Worm (Caenorhabditis elegans) whole organism, L4 larva: ENCODE results near the gene lec-6.
A peak's percentile ranks its signal among the peaks of the same experiment; 100 is the strongest.

Experiments
- D1046.2 ChIP-seq: fragments of 200-800 bp; sonication (Bioruptor generic); IDR thresholded peaks from 2 replicates; pipeline ENCODE4 v1.3.6; 2022; ENCODE audit warnings: missing genetic modification characterization, missing compliant biosample characterization
- F49E8.2 ChIP-seq: sonication (generic microtip); optimal IDR thresholded peaks from 2 replicates; lab custom pipeline; 2016; ENCODE audit warnings: missing compliant biosample characterization, mild to moderate bottlenecking, missing genetic modification characterization, borderline replicate concordance
- T20F7.1 ChIP-seq: fragments of 200-800 bp; sonication (Bioruptor generic); optimal IDR thresholded peaks from 2 replicates; lab custom pipeline; 2018; ENCODE audit warnings: mild to moderate bottlenecking, missing genetic modification characterization, missing compliant biosample characterization
- Y105C5A.15 ChIP-seq: fragments of 200-800 bp; sonication (Bioruptor generic); IDR thresholded peaks from 2 replicates; pipeline ENCODE4 v1.3.6; 2022; ENCODE audit warnings: missing genetic modification characterization, missing compliant biosample characterization
- Y48G9A.11 ChIP-seq: fragments of 200-800 bp; sonication (Bioruptor generic); IDR thresholded peaks from 2 replicates; pipeline ENCODE4 v1.3.6; 2022; ENCODE audit warnings: missing genetic modification reagents, missing genetic modification characterization, missing compliant biosample characterization
- Y75B8A.6 ChIP-seq: fragments of 200-800 bp; sonication (Bioruptor generic); IDR thresholded peaks from 2 replicates; pipeline ENCODE4 v1.3.6; 2022; ENCODE audit warnings: missing genetic modification reagents, missing genetic modification characterization, missing compliant biosample characterization
- aly-2 ChIP-seq: sonication (generic microtip); optimal IDR thresholded peaks from 2 replicates; lab custom pipeline; 2018; ENCODE audit warnings: missing biosample characterization, missing genetic modification characterization
- attf-4 ChIP-seq: sonication (generic microtip); optimal IDR thresholded peaks from 3 replicates; lab custom pipeline; 2017; ENCODE audit warnings: missing biosample characterization, missing genetic modification characterization
- ceh-20 ChIP-seq: fragments of 200-800 bp; sonication (Bioruptor generic); IDR thresholded peaks from 2 replicates; pipeline ENCODE4 v1.3.6; 2022; ENCODE audit warnings: missing genetic modification reagents, missing genetic modification characterization, missing compliant biosample characterization
- ceh-28 ChIP-seq: fragments of 150-350 bp; optimal IDR thresholded peaks from 2 replicates; lab custom pipeline; 2014; ENCODE audit warnings: missing biosample characterization, missing genetic modification reagents, missing genetic modification characterization
- ceh-44 ChIP-seq: fragments of 200-800 bp; sonication (Bioruptor generic); IDR thresholded peaks from 2 replicates; pipeline ENCODE4 v1.3.6; 2022; ENCODE audit warnings: missing genetic modification reagents, missing genetic modification characterization, missing compliant biosample characterization
- ceh-82 ChIP-seq: sonication (generic microtip); optimal IDR thresholded peaks from 2 replicates; lab custom pipeline; 2017; ENCODE audit warnings: missing biosample characterization, missing genetic modification characterization
- ces-1 ChIP-seq: fragments of 150-350 bp; sonication (generic microtip); optimal IDR thresholded peaks from 4 replicates; lab custom pipeline; 2014; ENCODE audit warnings: missing biosample characterization, missing genetic modification reagents, missing genetic modification characterization
- daf-19 ChIP-seq: fragments of 200-800 bp; sonication (Bioruptor generic); conservative IDR thresholded peaks from 2 replicates; pipeline ENCODE4 v1.3.6; 2022; ENCODE audit warnings: missing genetic modification characterization, missing compliant biosample characterization
- daf-8 ChIP-seq: fragments of 200-800 bp; sonication (Bioruptor generic); IDR thresholded peaks from 2 replicates; pipeline ENCODE4 v1.3.6; 2022; ENCODE audit warnings: missing genetic modification characterization, missing compliant biosample characterization
- dmd-9 ChIP-seq: fragments of 200-800 bp; sonication (Bioruptor generic); IDR thresholded peaks from 2 replicates; pipeline ENCODE4 v1.3.6; 2022; ENCODE audit warnings: missing genetic modification reagents, missing genetic modification characterization, missing compliant biosample characterization
- dpl-1 ChIP-seq: fragments of 150-350 bp; optimal IDR thresholded peaks from 2 replicates; lab custom pipeline; 2014; ENCODE audit warnings: missing biosample characterization, missing genetic modification reagents, missing genetic modification characterization
- dve-1 ChIP-seq: sonication (generic microtip); optimal IDR thresholded peaks from 2 replicates; lab custom pipeline; 2017; ENCODE audit warnings: antibody characterized with exemption, mild to moderate bottlenecking, missing genetic modification characterization, missing compliant biosample characterization; ENCODE audit not compliant: insufficient read depth
- egl-27 ChIP-seq: sonication (generic microtip); optimal IDR thresholded peaks from 3 replicates; lab custom pipeline; 2017; ENCODE audit warnings: missing biosample characterization, missing genetic modification reagents, missing genetic modification characterization
- fos-1 ChIP-seq: fragments of 150-350 bp; optimal IDR thresholded peaks from 2 replicates; lab custom pipeline; 2014; ENCODE audit warnings: missing biosample characterization, missing genetic modification characterization
- gei-8 ChIP-seq: fragments of 200-800 bp; sonication (Bioruptor generic); optimal IDR thresholded peaks from 2 replicates; lab custom pipeline; 2018; ENCODE audit warnings: mild to moderate bottlenecking, missing genetic modification characterization, missing compliant biosample characterization
- hif-1 ChIP-seq, 2 experiments: sonication (generic microtip); optimal IDR thresholded peaks; 2 replicates each; lab custom pipeline; 2016 to 2017; ENCODE audit warnings: missing compliant biosample characterization in 2 of 2, missing genetic modification characterization in 2 of 2, missing genetic modification reagents in 2 of 2, missing genotype in 2 of 2, mild to moderate bottlenecking in 1 of 2
- hmg-1.1 ChIP-seq: fragments of 200-800 bp; sonication (Bioruptor generic); IDR thresholded peaks from 2 replicates; pipeline ENCODE4 v1.3.6; 2022; ENCODE audit warnings: missing genetic modification reagents, missing genetic modification characterization, missing compliant biosample characterization
- lin-1 ChIP-seq: fragments of 200-800 bp; sonication (Bioruptor generic); IDR thresholded peaks from 2 replicates; pipeline ENCODE4 v1.3.6; 2022; ENCODE audit warnings: missing genetic modification reagents, missing genetic modification characterization, missing compliant biosample characterization
- lin-13 ChIP-seq: fragments of 150-350 bp; optimal IDR thresholded peaks from 2 replicates; lab custom pipeline; 2014; ENCODE audit warnings: missing biosample characterization, missing genetic modification reagents, missing genetic modification characterization
- lin-29 ChIP-seq: fragments of 200-800 bp; sonication (Bioruptor generic); IDR thresholded peaks from 2 replicates; pipeline ENCODE4 v1.3.6; 2022; ENCODE audit warnings: missing genetic modification reagents, missing genetic modification characterization, missing compliant biosample characterization
- lir-3 ChIP-seq: sonication (generic microtip); optimal IDR thresholded peaks from 2 replicates; lab custom pipeline; 2016; ENCODE audit warnings: mild to moderate bottlenecking, missing genetic modification characterization, missing compliant biosample characterization
- lsy-2 ChIP-seq, 2 experiments: fragments of 150-350 bp in 1 of 2; sonication (generic microtip) in 1 of 2; optimal IDR thresholded peaks; 2 replicates each; lab custom pipeline; 2014 to 2017; ENCODE audit warnings: missing biosample characterization in 2 of 2, missing genetic modification characterization in 2 of 2
- madf-5 ChIP-seq, 2 experiments: fragments of 200-800 bp; sonication (Bioruptor generic); IDR thresholded peaks; 2 replicates each; pipeline ENCODE4 v1.3.6; 2022; ENCODE audit warnings: missing compliant biosample characterization in 2 of 2, missing genetic modification characterization in 2 of 2
- mdl-1 ChIP-seq, 2 experiments: fragments of 150-350 bp in 1 of 2; sonication (generic microtip) in 1 of 2; optimal IDR thresholded peaks; 2 replicates each; lab custom pipeline; 2014 to 2017; ENCODE audit warnings: missing biosample characterization in 2 of 2, missing genetic modification characterization in 2 of 2
- mep-1 ChIP-seq: fragments of 150-350 bp; sonication (generic microtip); optimal IDR thresholded peaks from 3 replicates; lab custom pipeline; 2014; ENCODE audit warnings: missing biosample characterization, missing genetic modification characterization
- mxl-2 ChIP-seq: fragments of 200-800 bp; sonication (Bioruptor generic); conservative IDR thresholded peaks from 2 replicates; pipeline ENCODE4 v1.3.6; 2022; ENCODE audit warnings: missing genetic modification reagents, missing genetic modification characterization, missing compliant biosample characterization
- nhr-10 ChIP-seq: fragments of 150-350 bp; optimal IDR thresholded peaks from 2 replicates; lab custom pipeline; 2014; ENCODE audit warnings: missing biosample characterization, missing genetic modification characterization
- nhr-237 ChIP-seq: sonication (generic microtip); optimal IDR thresholded peaks from 2 replicates; lab custom pipeline; 2017; ENCODE audit warnings: missing biosample characterization, missing genetic modification characterization
- nhr-25 ChIP-seq: sonication (generic microtip); optimal IDR thresholded peaks from 2 replicates; lab custom pipeline; 2017; ENCODE audit warnings: missing genetic modification characterization, mild to moderate bottlenecking, missing compliant biosample characterization, antibody characterized with exemption, moderate library complexity, borderline replicate concordance; ENCODE audit not compliant: insufficient read depth
- nhr-28 ChIP-seq: fragments of 150-350 bp; optimal IDR thresholded peaks from 2 replicates; lab custom pipeline; 2014; ENCODE audit warnings: missing biosample characterization, missing genetic modification characterization
- nhr-41 ChIP-seq: fragments of 200-800 bp; sonication (Bioruptor generic); IDR thresholded peaks from 2 replicates; pipeline ENCODE4 v1.3.6; 2022; ENCODE audit warnings: missing genetic modification reagents, missing genetic modification characterization, missing compliant biosample characterization
- nhr-42 ChIP-seq: fragments of 200-800 bp; sonication (Bioruptor generic); IDR thresholded peaks from 2 replicates; pipeline ENCODE4 v1.3.6; 2022; ENCODE audit warnings: missing genetic modification characterization, missing compliant biosample characterization
- nhr-77 ChIP-seq: fragments of 150-350 bp; optimal IDR thresholded peaks from 2 replicates; lab custom pipeline; 2014; ENCODE audit warnings: missing biosample characterization, missing genetic modification characterization
- php-3 ChIP-seq: fragments of 200-800 bp; sonication (Bioruptor generic); IDR thresholded peaks from 2 replicates; pipeline ENCODE4 v1.3.6; 2022; ENCODE audit warnings: missing genetic modification reagents, missing genetic modification characterization, missing compliant biosample characterization
- pqm-1 ChIP-seq: sonication (generic microtip); optimal IDR thresholded peaks from 2 replicates; lab custom pipeline; 2017; ENCODE audit warnings: missing biosample characterization, missing genetic modification characterization
- set-16 ChIP-seq: fragments of 200-800 bp; sonication (Bioruptor generic); IDR thresholded peaks from 2 replicates; pipeline ENCODE4 v1.3.6; 2022; ENCODE audit warnings: missing genetic modification reagents, missing genetic modification characterization, missing compliant biosample characterization
- skn-1 ChIP-seq: fragments of 150-350 bp; optimal IDR thresholded peaks from 2 replicates; lab custom pipeline; 2014; ENCODE audit warnings: missing biosample characterization, missing genetic modification characterization
- tra-1 ChIP-seq: fragments of 200-800 bp; sonication (Bioruptor generic); IDR thresholded peaks from 2 replicates; pipeline ENCODE4 v1.3.6; 2022; ENCODE audit warnings: missing genetic modification reagents, missing genetic modification characterization, missing compliant biosample characterization
- unc-39 ChIP-seq: sonication (generic microtip); optimal IDR thresholded peaks from 2 replicates; lab custom pipeline; 2017; ENCODE audit warnings: missing biosample characterization, missing genetic modification characterization
- unc-62 ChIP-seq, 3 experiments: fragments of 150-350 bp in 1 of 3; sonication (generic microtip); optimal IDR thresholded peaks in 2 of 3; peaks in 1 of 3; 1 replicate in 1 of 3; 2 replicates in 2 of 3; lab custom pipeline; 2014 to 2017; ENCODE audit warnings: missing biosample characterization in 3 of 3, missing genetic modification characterization in 3 of 3, missing genetic modification reagents in 3 of 3, missing genotype in 1 of 3
- zip-11 ChIP-seq: fragments of 200-800 bp; sonication (Bioruptor generic); IDR thresholded peaks from 2 replicates; pipeline ENCODE4 v1.3.6; 2022; ENCODE audit warnings: missing genetic modification characterization, missing compliant biosample characterization
- zip-2 ChIP-seq: fragments of 150-350 bp; optimal IDR thresholded peaks from 2 replicates; lab custom pipeline; 2014; ENCODE audit warnings: missing biosample characterization, missing genetic modification characterization
- ztf-11 ChIP-seq: fragments of 150-350 bp; optimal IDR thresholded peaks from 2 replicates; lab custom pipeline; 2014; ENCODE audit warnings: missing biosample characterization, missing genetic modification characterization
- ztf-7 ChIP-seq: fragments of 150-350 bp; optimal IDR thresholded peaks from 2 replicates; lab custom pipeline; 2014; ENCODE audit warnings: missing biosample characterization, missing genetic modification characterization

Gene lec-6

DNA sequence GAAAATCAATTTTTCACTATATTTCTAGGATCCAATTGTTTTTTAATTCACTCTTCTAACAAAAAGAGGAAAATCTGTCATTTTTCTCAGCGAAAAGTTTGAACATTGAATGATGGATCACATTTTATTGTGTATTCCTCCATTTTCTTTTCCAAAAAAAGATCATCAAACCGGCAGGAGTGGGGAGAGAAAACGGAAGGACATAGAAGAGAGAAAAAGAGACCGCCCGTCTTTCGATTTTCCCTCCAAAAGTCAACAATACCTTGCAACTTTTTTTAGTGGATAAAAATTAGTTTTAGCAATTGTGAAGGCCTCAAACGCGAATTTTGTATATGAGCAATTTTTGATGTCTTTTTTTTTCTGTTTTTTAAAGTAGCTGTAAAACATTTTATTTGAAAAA lies 36.4 kb downstream of the lec-6 start:
- no peak for TF ChIP-seq zip-11 (GFP tag; lab: Robert Waterston, UW)
- peak; percentile 34 for TF ChIP-seq dve-1 (tag; lab: Kevin White, UChicago)
- TF ChIP-seq, all 104 proteins: peak for 1

DNA sequence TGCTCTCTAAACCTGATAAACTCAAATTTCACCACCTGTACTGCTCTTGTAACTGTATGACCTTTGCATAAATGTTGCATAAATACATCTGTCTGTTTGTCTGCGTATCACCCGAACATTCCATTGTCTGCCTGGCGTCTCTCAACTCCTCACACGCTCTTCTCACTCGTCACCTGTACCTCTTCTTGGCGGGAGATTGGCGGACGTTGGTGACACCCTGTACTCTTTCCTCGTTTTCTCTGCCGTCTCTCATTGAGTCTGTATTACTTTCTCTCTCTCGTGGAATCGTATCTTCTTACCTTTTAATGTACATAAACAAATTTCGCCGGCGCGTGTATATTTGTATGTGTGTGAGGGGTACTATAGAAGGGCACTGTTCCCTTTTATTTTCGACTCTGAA lies 41.3 kb downstream of the lec-6 start:
- TF ChIP-seq nhr-10 = no peak
- TF ChIP-seq lin-29 (GFP tag; lab: Robert Waterston, UW) = no peak
- no peak for TF ChIP-seq lsy-2 (tag; optimal IDR thresholded peaks at IDR 0.05; lab: Kevin White, UChicago)
- no peak for TF ChIP-seq ceh-82 (tag; lab: Kevin White, UChicago)
- no peak for TF ChIP-seq php-3
- TF ChIP-seq daf-19 (GFP tag; lab: Robert Waterston, UW) = no peak
- no peak for TF ChIP-seq nhr-42 (GFP tag; lab: Robert Waterston, UW)
- no peak for TF ChIP-seq lir-3
- peak; percentile 60; the same call in 1 of the 2 replicates for TF ChIP-seq nhr-41 (GFP tag; lab: Robert Waterston, UW)
- no peak for TF ChIP-seq D1046.2 (GFP tag; lab: Robert Waterston, UW)
- TF ChIP-seq nhr-77 (tag; lab: Kevin White, UChicago) = peak; percentile 13
- no peak for TF ChIP-seq zip-2 (tag; lab: Kevin White, UChicago)
- TF ChIP-seq hif-1 (tag; optimal IDR thresholded peaks at IDR 0.05; lab: Kevin White, UChicago) = no peak
- TF ChIP-seq mxl-2 (GFP tag; lab: Robert Waterston, UW) = no peak
- TF ChIP-seq gei-8 (GFP tag; lab: Kevin White, UChicago) = no peak
- no peak for TF ChIP-seq fos-1
- no peak for TF ChIP-seq ceh-28 (tag; lab: Kevin White, UChicago)
- no peak for TF ChIP-seq ztf-11
- TF ChIP-seq lin-13 (GFP tag; lab: Kevin White, UChicago) = no peak
- TF ChIP-seq mdl-1 (tag; optimal IDR thresholded peaks at IDR 0.05; lab: Kevin White, UChicago) = peak in 1 of 2 experiments; percentile 55
- no peak for TF ChIP-seq ceh-44 (GFP tag; lab: Robert Waterston, UW)
- no peak for TF ChIP-seq aly-2 (tag; lab: Kevin White, UChicago)
- TF ChIP-seq F49E8.2 (tag; lab: Kevin White, UChicago) = no peak
- no peak for TF ChIP-seq nhr-25 (tag; lab: Kevin White, UChicago)
- TF ChIP-seq Y48G9A.11 (GFP tag; lab: Robert Waterston, UW) = no peak
- no peak for TF ChIP-seq ceh-20 (GFP tag; lab: Robert Waterston, UW)
- no peak for TF ChIP-seq ces-1 (GFP tag; lab: Kevin White, UChicago)
- TF ChIP-seq dpl-1 (GFP tag; lab: Kevin White, UChicago) = no peak
- TF ChIP-seq Y75B8A.6 (GFP tag; lab: Robert Waterston, UW) = no peak
- TF ChIP-seq nhr-28 = peak; percentile 40
- no peak for TF ChIP-seq nhr-237 (tag; lab: Kevin White, UChicago)
- TF ChIP-seq pqm-1 (tag; lab: Kevin White, UChicago) = peak; percentile 7
- TF ChIP-seq mep-1 = peak; percentile 44
- TF ChIP-seq dmd-9 = no peak
- TF ChIP-seq tra-1 (GFP tag; lab: Robert Waterston, UW) = no peak
- no peak for TF ChIP-seq unc-39
- no peak for TF ChIP-seq ztf-7 (tag; lab: Kevin White, UChicago)
- no peak for TF ChIP-seq daf-8
- TF ChIP-seq set-16 (GFP tag; lab: Robert Waterston, UW) = no peak
- TF ChIP-seq skn-1 (tag; lab: Kevin White, UChicago) = no peak
- TF ChIP-seq lin-1 (GFP tag; lab: Robert Waterston, UW) = no peak
- TF ChIP-seq unc-62 (GFP tag; optimal IDR thresholded peaks at IDR 0.05 in 1 of 2; lab: Kevin White, UChicago) = peak in 1 of 2 experiments; percentile 36
- TF ChIP-seq unc-62 (tag; optimal IDR thresholded peaks at IDR 0.05; lab: Kevin White, UChicago) = no peak
- no peak for TF ChIP-seq egl-27 (tag; lab: Kevin White, UChicago)
- TF ChIP-seq hmg-1.1 = 0 out of 2 replicates have a peak, but pooled peaks have one; percentile 34
- TF ChIP-seq T20F7.1 (GFP tag; lab: Kevin White, UChicago) = no peak
- no peak for TF ChIP-seq zip-11 (GFP tag; lab: Robert Waterston, UW)
- no peak for TF ChIP-seq madf-5 (GFP tag; IDR thresholded peaks at IDR 0.05; lab: Robert Waterston, UW)
- no peak for TF ChIP-seq Y105C5A.15
- no peak for TF ChIP-seq attf-4 (tag; lab: Kevin White, UChicago)
